Worm (Caenorhabditis elegans): ENCODE data around the gene che-6.

DNA sequence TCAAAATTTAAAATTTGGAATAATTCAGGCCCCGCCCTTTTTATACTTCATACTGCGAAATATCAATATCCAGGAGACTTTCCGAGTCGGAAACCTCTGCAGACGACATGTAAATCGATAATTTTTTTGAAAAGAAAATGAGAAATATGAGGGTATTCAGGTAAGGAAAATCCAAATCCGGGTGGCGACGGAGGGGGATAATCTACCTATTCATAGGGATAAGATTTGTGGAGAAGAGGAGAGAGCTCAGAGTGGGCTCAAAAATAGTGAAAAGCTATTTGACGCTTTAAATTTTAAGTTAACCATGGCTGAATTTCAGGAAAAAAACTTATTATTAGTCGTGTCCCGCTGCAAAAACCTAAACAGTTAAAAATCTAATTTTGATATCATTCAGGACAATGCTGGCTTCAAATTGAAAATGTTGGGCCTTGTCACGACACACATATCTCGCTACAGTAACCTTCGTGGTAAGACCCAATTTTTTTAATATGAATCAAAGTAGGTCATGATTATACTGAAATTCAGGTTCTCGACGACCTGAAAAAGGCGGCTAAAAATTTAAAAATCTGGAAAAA, at the start of gene che-6:
- TF ChIP-seq hlh-30 (tag; optimal IDR thresholded peaks at IDR 0.05; ENCODE audit: insufficient read depth), result no peak
- TF ChIP-seq syd-9 (tag; optimal IDR thresholded peaks at IDR 0.05), result no peak
- TF ChIP-seq madf-2 (tag; optimal IDR thresholded peaks at IDR 0.05), result no peak
- no peak for TF ChIP-seq nfya-1 (tag; optimal IDR thresholded peaks at IDR 0.05)
- TF ChIP-seq elt-2 (tag; optimal IDR thresholded peaks at IDR 0.05), result no peak
- no peak for TF ChIP-seq ttx-3 (tag; optimal IDR thresholded peaks at IDR 0.05)
- TF ChIP-seq pqm-1 (tag; optimal IDR thresholded peaks at IDR 0.05), result no peak
- no peak for TF ChIP-seq tbx-2 (tag; optimal IDR thresholded peaks at IDR 0.05)
- no peak for TF ChIP-seq ceh-30 (tag; optimal IDR thresholded peaks at IDR 0.05)
- TF ChIP-seq nhr-11 (tag; optimal IDR thresholded peaks at IDR 0.05), result no peak
- no peak for TF ChIP-seq ceh-18 (tag; optimal IDR thresholded peaks at IDR 0.05)
- TF ChIP-seq fkh-10 (GFP tag; optimal IDR thresholded peaks at IDR 0.05), result no peak
